Worm (Caenorhabditis elegans) whole organism, young adult: ENCODE results near the gene cysl-2.
A peak's percentile ranks its signal among the peaks of the same experiment; 100 is the strongest.

Experiments
- B0336.3 ChIP-seq: fragments of 200-800 bp; sonication (Bioruptor generic); IDR thresholded peaks from 2 replicates; pipeline ENCODE4 v1.3.6; 2022; ENCODE audit warnings: missing genetic modification characterization, missing compliant biosample characterization
- D2030.7 ChIP-seq: fragments of 200-800 bp; sonication (Bioruptor generic); IDR thresholded peaks from 2 replicates; pipeline ENCODE4 v1.3.6; 2022; ENCODE audit warnings: missing genetic modification reagents, missing genetic modification characterization, missing compliant biosample characterization
- F49E8.2 ChIP-seq: sonication (generic microtip); optimal IDR thresholded peaks from 3 replicates; lab custom pipeline; 2017; ENCODE audit warnings: missing genetic modification characterization, mild to moderate bottlenecking, missing compliant biosample characterization, antibody characterized with exemption, moderate library complexity; ENCODE audit not compliant: insufficient read depth
- F52B5.7 ChIP-seq: sonication (generic microtip); optimal IDR thresholded peaks from 2 replicates; lab custom pipeline; 2016; ENCODE audit warnings: mild to moderate bottlenecking, missing genetic modification characterization, missing compliant biosample characterization
- F57A8.1 ChIP-seq: fragments of 200-800 bp; sonication (Bioruptor generic); optimal IDR thresholded peaks from 2 replicates; lab custom pipeline; 2018; ENCODE audit warnings: mild to moderate bottlenecking, missing genetic modification characterization, moderate library complexity, missing compliant biosample characterization
- F57C9.4 ChIP-seq: sonication (generic microtip); optimal IDR thresholded peaks from 2 replicates; lab custom pipeline; 2017; ENCODE audit warnings: mild to moderate bottlenecking, missing genetic modification characterization, missing compliant biosample characterization
- K12H6.12 ChIP-seq: fragments of 200-800 bp; sonication (Bioruptor generic); optimal IDR thresholded peaks from 2 replicates; lab custom pipeline; 2018; ENCODE audit warnings: mild to moderate bottlenecking, missing genetic modification characterization, missing compliant biosample characterization
- Y56A3A.18 ChIP-seq: fragments of 200-800 bp; sonication (Bioruptor generic); IDR thresholded peaks from 2 replicates; pipeline ENCODE4 v1.3.6; 2022; ENCODE audit warnings: missing genetic modification reagents, missing genetic modification characterization, missing compliant biosample characterization
- Y95B8A.8 ChIP-seq: fragments of 200-800 bp; sonication (Bioruptor generic); IDR thresholded peaks from 2 replicates; pipeline ENCODE4 v1.3.6; 2022; ENCODE audit warnings: missing genetic modification reagents, missing genetic modification characterization, missing compliant biosample characterization
- ZK185.1 ChIP-seq: sonication (generic microtip); optimal IDR thresholded peaks from 2 replicates; lab custom pipeline; 2016; ENCODE audit warnings: mild to moderate bottlenecking, missing genetic modification characterization, missing compliant biosample characterization; ENCODE audit not compliant: poor library complexity, severe bottlenecking
- aptf-2 ChIP-seq: fragments of 200-800 bp; sonication (Bioruptor generic); conservative IDR thresholded peaks from 2 replicates; pipeline ENCODE4 v1.3.6; 2022; ENCODE audit warnings: missing genetic modification reagents, missing genetic modification characterization, missing compliant biosample characterization
- attf-5 ChIP-seq: fragments of 200-800 bp; sonication (Bioruptor generic); optimal IDR thresholded peaks from 2 replicates; lab custom pipeline; 2018; ENCODE audit warnings: mild to moderate bottlenecking, missing genetic modification characterization, missing compliant biosample characterization
- attf-6 ChIP-seq: fragments of 200-800 bp; sonication (Bioruptor generic); IDR thresholded peaks from 2 replicates; pipeline ENCODE4 v1.3.6; 2022; ENCODE audit warnings: missing genetic modification reagents, missing genetic modification characterization, missing compliant biosample characterization
- bed-1 ChIP-seq: fragments of 200-800 bp; sonication (Bioruptor generic); IDR thresholded peaks from 2 replicates; pipeline ENCODE4 v1.3.6; 2022; ENCODE audit warnings: missing genetic modification reagents, missing genetic modification characterization, missing compliant biosample characterization
- bed-2 ChIP-seq: fragments of 200-800 bp; sonication (Bioruptor generic); IDR thresholded peaks from 2 replicates; pipeline ENCODE4 v1.3.6; 2022; ENCODE audit warnings: missing genetic modification reagents, missing genetic modification characterization, missing compliant biosample characterization
- cebp-2 ChIP-seq: fragments of 200-800 bp; sonication (Bioruptor generic); IDR thresholded peaks from 2 replicates; pipeline ENCODE4 v1.3.6; 2022; ENCODE audit warnings: missing genetic modification characterization, missing compliant biosample characterization
- ceh-40 ChIP-seq: fragments of 200-800 bp; sonication (Bioruptor generic); IDR thresholded peaks from 2 replicates; pipeline ENCODE4 v1.3.6; 2022; ENCODE audit warnings: missing genetic modification characterization, missing compliant biosample characterization
- ceh-91 ChIP-seq: fragments of 200-800 bp; sonication (Bioruptor generic); IDR thresholded peaks from 2 replicates; pipeline ENCODE4 v1.3.6; 2022; ENCODE audit warnings: missing genetic modification reagents, missing genetic modification characterization, missing compliant biosample characterization
- dox-1 ChIP-seq: fragments of 200-800 bp; sonication (Bioruptor generic); IDR thresholded peaks from 2 replicates; pipeline ENCODE4 v1.3.6; 2022; ENCODE audit warnings: missing genetic modification reagents, missing genetic modification characterization, missing compliant biosample characterization
- dpff-1 ChIP-seq: sonication (generic microtip); optimal IDR thresholded peaks from 2 replicates; lab custom pipeline; 2017; ENCODE audit warnings: mild to moderate bottlenecking, missing genetic modification characterization, missing compliant biosample characterization
- dpl-1 ChIP-seq: fragments of 150-350 bp; optimal IDR thresholded peaks from 2 replicates; lab custom pipeline; 2014; ENCODE audit warnings: missing biosample characterization, missing genetic modification reagents, missing genetic modification characterization
- ekl-4 ChIP-seq: fragments of 200-800 bp; sonication (Bioruptor generic); IDR thresholded peaks from 2 replicates; pipeline ENCODE4 v1.3.6; 2022; ENCODE audit warnings: missing genetic modification reagents, missing genetic modification characterization, missing compliant biosample characterization
- ets-4 ChIP-seq: fragments of 200-800 bp; sonication (Bioruptor generic); optimal IDR thresholded peaks from 2 replicates; lab custom pipeline; 2018; ENCODE audit warnings: mild to moderate bottlenecking, missing genetic modification characterization, missing compliant biosample characterization
- him-1 ChIP-seq: sonication (generic microtip); optimal IDR thresholded peaks from 2 replicates; lab custom pipeline; 2016; ENCODE audit warnings: missing genotype, missing genetic modification reagents, missing genetic modification characterization, missing compliant biosample characterization
- hlh-26 ChIP-seq: fragments of 200-800 bp; sonication (Bioruptor generic); conservative IDR thresholded peaks from 2 replicates; pipeline ENCODE4 v1.3.6; 2022; ENCODE audit warnings: missing genetic modification reagents, missing genetic modification characterization, missing compliant biosample characterization
- hsf-1 ChIP-seq: fragments of 200-800 bp; sonication (Bioruptor generic); IDR thresholded peaks from 2 replicates; pipeline ENCODE4 v1.3.6; 2022; ENCODE audit warnings: missing genetic modification reagents, missing genetic modification characterization, missing compliant biosample characterization
- lsl-1 ChIP-seq: fragments of 200-800 bp; sonication (Bioruptor generic); optimal IDR thresholded peaks from 2 replicates; lab custom pipeline; 2018; ENCODE audit warnings: mild to moderate bottlenecking, missing genetic modification characterization, moderate library complexity, missing compliant biosample characterization
- madf-3 ChIP-seq: fragments of 200-800 bp; sonication (Bioruptor generic); IDR thresholded peaks from 2 replicates; pipeline ENCODE4 v1.3.6; 2022; ENCODE audit warnings: missing genetic modification reagents, missing genetic modification characterization, missing compliant biosample characterization
- madf-8 ChIP-seq: fragments of 200-800 bp; sonication (Bioruptor generic); conservative IDR thresholded peaks from 2 replicates; pipeline ENCODE4 v1.3.6; 2022; ENCODE audit warnings: missing genetic modification reagents, missing genetic modification characterization, missing compliant biosample characterization
- nfya-1 ChIP-seq: sonication (generic microtip); optimal IDR thresholded peaks from 2 replicates; lab custom pipeline; 2017; ENCODE audit warnings: antibody characterized with exemption, missing compliant biosample characterization, missing genetic modification characterization, borderline replicate concordance; ENCODE audit not compliant: insufficient read depth
- nfyb-1 ChIP-seq: fragments of 200-800 bp; sonication (Bioruptor generic); IDR thresholded peaks from 2 replicates; pipeline ENCODE4 v1.3.6; 2022; ENCODE audit warnings: missing genetic modification reagents, missing genetic modification characterization, missing compliant biosample characterization
- nhr-120 ChIP-seq: fragments of 200-800 bp; sonication (Bioruptor generic); IDR thresholded peaks from 2 replicates; pipeline ENCODE4 v1.3.6; 2022; ENCODE audit warnings: missing genetic modification characterization, missing compliant biosample characterization
- pha-4 ChIP-seq: fragments of 150-350 bp; sonication (generic microtip); optimal IDR thresholded peaks from 2 replicates; lab custom pipeline; 2014; ENCODE audit warnings: missing biosample characterization, missing genetic modification reagents, missing genetic modification characterization
- rpc-1 ChIP-seq, 2 experiments: fragments of 150-350 bp in 1 of 2; sonication (generic microtip) in 1 of 2; optimal IDR thresholded peaks; 2 replicates each; lab custom pipeline; 2014 to 2018; ENCODE audit warnings: missing biosample characterization in 1 of 2, missing genetic modification characterization in 1 of 2, missing genetic modification reagents in 1 of 2, missing genotype in 1 of 2
- sdz-38 ChIP-seq: sonication (generic microtip); optimal IDR thresholded peaks from 2 replicates; lab custom pipeline; 2016; ENCODE audit warnings: missing genotype, missing genetic modification characterization, missing compliant biosample characterization
- snpc-1.1 ChIP-seq: sonication (generic microtip); optimal IDR thresholded peaks from 2 replicates; lab custom pipeline; 2017; ENCODE audit warnings: missing genetic modification characterization, mild to moderate bottlenecking, missing compliant biosample characterization, antibody characterized with exemption, moderate library complexity, missing genotype, missing genetic modification reagents; ENCODE audit not compliant: insufficient read depth
- snpc-1.3 ChIP-seq: sonication (generic microtip); optimal IDR thresholded peaks from 2 replicates; lab custom pipeline; 2017; ENCODE audit warnings: missing genetic modification characterization, mild to moderate bottlenecking, missing compliant biosample characterization, antibody characterized with exemption, moderate library complexity, missing genotype, missing genetic modification reagents; ENCODE audit not compliant: insufficient read depth
- snpc-3.4 ChIP-seq: sonication (generic microtip); optimal IDR thresholded peaks from 2 replicates; lab custom pipeline; 2017; ENCODE audit warnings: missing genetic modification characterization, mild to moderate bottlenecking, missing compliant biosample characterization, antibody characterized with exemption, moderate library complexity, missing genotype, missing genetic modification reagents
- snpc-4 ChIP-seq, 5 experiments: fragments of 150-350 bp in 1 of 5; sonication (generic microtip) in 4 of 5; optimal IDR thresholded peaks; 2 replicates each; lab custom pipeline; 2014 to 2018; ENCODE audit warnings: missing genetic modification characterization in 5 of 5, missing biosample characterization in 3 of 5, antibody characterized with exemption in 2 of 5, mild to moderate bottlenecking in 2 of 5, missing compliant biosample characterization in 2 of 5, missing genotype in 2 of 5, moderate library complexity in 2 of 5, missing genetic modification reagents in 1 of 5
- somi-1 ChIP-seq: fragments of 200-800 bp; sonication (Bioruptor generic); optimal IDR thresholded peaks from 2 replicates; lab custom pipeline; 2018; ENCODE audit warnings: mild to moderate bottlenecking, missing genetic modification characterization, missing compliant biosample characterization
- tlf-1 ChIP-seq: fragments of 200-800 bp; sonication (Bioruptor generic); optimal IDR thresholded peaks from 2 replicates; lab custom pipeline; 2018; ENCODE audit warnings: mild to moderate bottlenecking, missing genetic modification characterization, missing compliant biosample characterization
- unc-62 ChIP-seq: fragments of 150-350 bp; optimal IDR thresholded peaks from 2 replicates; lab custom pipeline; 2014; ENCODE audit warnings: missing biosample characterization, missing genetic modification reagents, missing genetic modification characterization
- xnd-1 ChIP-seq: sonication (generic microtip); optimal IDR thresholded peaks from 2 replicates; lab custom pipeline; 2016; ENCODE audit warnings: missing genotype, missing genetic modification reagents, missing genetic modification characterization, missing compliant biosample characterization
- zim-3 ChIP-seq: sonication (generic microtip); optimal IDR thresholded peaks from 2 replicates; lab custom pipeline; 2017; ENCODE audit warnings: mild to moderate bottlenecking, missing genetic modification characterization, moderate library complexity, missing compliant biosample characterization
- ztf-25 ChIP-seq: fragments of 200-800 bp; sonication (Bioruptor generic); IDR thresholded peaks from 2 replicates; pipeline ENCODE4 v1.3.6; 2022; ENCODE audit warnings: missing genetic modification reagents, missing genetic modification characterization, missing compliant biosample characterization
- ztf-26 ChIP-seq: sonication (generic microtip); optimal IDR thresholded peaks from 2 replicates; lab custom pipeline; 2017; ENCODE audit warnings: missing genetic modification characterization, missing compliant biosample characterization
- ztf-28 ChIP-seq: fragments of 200-800 bp; sonication (Bioruptor generic); IDR thresholded peaks from 2 replicates; pipeline ENCODE4 v1.3.6; 2022; ENCODE audit warnings: missing genetic modification reagents, missing genetic modification characterization, missing compliant biosample characterization

cysl-2 gene

ce11 chrII:14523645-14524223 is 29.5 kb upstream of the cysl-2 start, which contains the start of gene pot-2 (continued):
- TF ChIP-seq rpc-1 (optimal IDR thresholded peaks at IDR 0.05; lab: Kevin White, UChicago) = no peak
- TF ChIP-seq rpc-1 (tag; optimal IDR thresholded peaks at IDR 0.05; lab: Kevin White, UChicago) = no peak
- TF ChIP-seq attf-5 = no peak
- TF ChIP-seq nhr-120 (GFP tag; lab: Robert Waterston, UW) = no peak
- TF ChIP-seq aptf-2 (GFP tag; lab: Robert Waterston, UW) = no peak
- TF ChIP-seq snpc-1.3 (tag; lab: Kevin White, UChicago) = peak; percentile 16
- 0 out of 2 replicates have a peak, but pooled peaks have one; percentile 13 for TF ChIP-seq ceh-91 (GFP tag; lab: Robert Waterston, UW)
- no peak for TF ChIP-seq ZK185.1 (tag; lab: Kevin White, UChicago)
- no peak for TF ChIP-seq sdz-38 (tag; lab: Kevin White, UChicago)
- TF ChIP-seq snpc-1.1 (tag; lab: Kevin White, UChicago) = no peak
- TF ChIP-seq hlh-26 (GFP tag; lab: Robert Waterston, UW) = no peak
- no peak for TF ChIP-seq Y95B8A.8
- no peak for TF ChIP-seq F52B5.7 (tag; lab: Kevin White, UChicago)
- no peak for TF ChIP-seq snpc-4 (GFP tag; optimal IDR thresholded peaks at IDR 0.05; lab: Kevin White, UChicago)
- no peak for TF ChIP-seq snpc-4 (tag; optimal IDR thresholded peaks at IDR 0.05; lab: Kevin White, UChicago)
- TF ChIP-seq F49E8.2 (tag; lab: Kevin White, UChicago) = no peak
- TF ChIP-seq D2030.7 (GFP tag; lab: Robert Waterston, UW) = peak; percentile 50; the same call in 1 of the 2 replicates
- no peak for TF ChIP-seq dpl-1 (GFP tag; lab: Kevin White, UChicago)
- no peak for TF ChIP-seq attf-6
- TF ChIP-seq him-1 (tag; lab: Kevin White, UChicago) = no peak
- TF ChIP-seq ztf-28 = no peak
- no peak for TF ChIP-seq nfyb-1 (GFP tag; lab: Robert Waterston, UW)
- TF ChIP-seq pha-4 (tag; lab: Kevin White, UChicago) = no peak
- no peak for TF ChIP-seq hsf-1
- TF ChIP-seq zim-3 = no peak
- TF ChIP-seq ets-4 (GFP tag; lab: Kevin White, UChicago) = no peak
- no peak for TF ChIP-seq bed-1
- peak; percentile 87 for TF ChIP-seq lsl-1
- TF ChIP-seq nfya-1 (tag; lab: Kevin White, UChicago) = no peak
- no peak for TF ChIP-seq somi-1
- TF ChIP-seq bed-2 (GFP tag; lab: Robert Waterston, UW) = no peak
- TF ChIP-seq tlf-1 (GFP tag; lab: Kevin White, UChicago) = no peak
- TF ChIP-seq xnd-1 (tag; lab: Kevin White, UChicago) = peak; percentile 49
- TF ChIP-seq ekl-4 (GFP tag; lab: Robert Waterston, UW) = no peak
- TF ChIP-seq F57C9.4 = no peak
- no peak for TF ChIP-seq ztf-25 (GFP tag; lab: Robert Waterston, UW)
- TF ChIP-seq cebp-2 = no peak
- TF ChIP-seq madf-3 = no peak
- TF ChIP-seq dpff-1 (tag; lab: Kevin White, UChicago) = no peak
- TF ChIP-seq dox-1 (GFP tag; lab: Robert Waterston, UW) = no peak
- TF ChIP-seq ceh-40 (GFP tag; lab: Robert Waterston, UW) = no peak
- TF ChIP-seq madf-8 (GFP tag; lab: Robert Waterston, UW) = peak; percentile 58
- no peak for TF ChIP-seq ztf-26 (tag; lab: Kevin White, UChicago)
- TF ChIP-seq F57A8.1 (GFP tag; lab: Kevin White, UChicago) = no peak
- TF ChIP-seq B0336.3 = no peak
- no peak for TF ChIP-seq unc-62
- no peak for TF ChIP-seq K12H6.12 (tag; lab: Kevin White, UChicago)
- no peak for TF ChIP-seq snpc-3.4 (tag; lab: Kevin White, UChicago)
- TF ChIP-seq Y56A3A.18 (GFP tag; lab: Robert Waterston, UW) = no peak
